Worm (Caenorhabditis elegans): ENCODE results near the gene fbxa-59.

DNA sequence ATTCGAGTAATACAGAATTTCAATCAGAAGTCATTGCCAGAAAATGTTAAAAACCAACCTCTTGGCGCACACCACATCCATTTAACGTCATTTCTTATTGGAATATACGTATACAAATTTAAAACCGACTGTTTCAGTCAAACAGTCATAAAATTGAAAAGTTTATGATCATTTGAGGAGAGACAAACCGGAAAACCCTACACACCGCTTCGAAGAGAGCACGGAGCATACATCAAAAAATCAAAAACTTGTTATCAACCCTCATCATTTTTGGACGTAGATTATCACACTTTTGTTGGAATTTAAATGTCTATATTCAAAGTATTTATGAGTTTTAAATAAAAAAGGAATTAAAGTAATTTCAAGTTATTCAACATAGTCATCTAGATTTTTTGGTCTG, 52.3 kb downstream of the fbxa-59 start, which contains the start of gene T24C4.10:
- no peak for TF ChIP-seq madf-6 (GFP tag; IDR thresholded peaks at IDR 0.05)
- no peak for TF ChIP-seq bed-1 (GFP tag; IDR thresholded peaks at IDR 0.05)
